Fruit fly (Drosophila melanogaster) Kc167 (cell line): Measurements from ENCODE around the gene CG17721.

Experiments
- insv ChIP-seq: fragments of >200 bp; optimal IDR thresholded peaks from 3 replicates; lab custom pipeline; 2018; ENCODE audit warnings: missing external identifiers
- psq ChIP-seq: fragments of >200 bp; optimal IDR thresholded peaks from 2 replicates; lab custom pipeline; 2017; ENCODE audit warnings: missing external identifiers
- ttk ChIP-seq: sonication (Bioruptor generic); optimal IDR thresholded peaks from 2 replicates; lab custom pipeline; 2017; ENCODE audit warnings: missing external identifiers

DNA sequence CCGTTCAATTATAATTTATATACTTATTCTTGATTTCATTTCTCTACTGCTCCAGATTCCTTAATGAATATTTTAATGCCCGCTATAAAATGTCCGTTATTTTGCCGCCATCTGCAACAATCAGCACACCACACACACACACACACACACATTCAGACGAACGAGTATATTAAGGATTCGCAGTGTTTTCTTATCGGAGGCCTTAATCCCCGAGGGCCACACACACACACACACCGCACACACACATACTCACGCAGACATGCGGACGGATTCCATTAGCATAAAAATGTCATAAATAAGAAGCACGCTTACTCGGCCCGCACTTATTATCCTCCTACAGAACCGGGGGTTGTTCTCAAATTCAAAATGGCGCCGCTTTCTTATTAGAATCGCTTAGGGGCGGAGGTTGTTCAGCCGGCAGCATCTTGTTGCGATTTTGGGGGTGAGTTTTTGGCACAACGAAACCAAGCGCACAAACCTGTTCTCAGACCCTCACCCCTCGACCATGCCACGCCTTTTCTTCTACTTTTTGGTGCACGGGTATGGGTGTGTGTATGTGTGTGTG, 26.1 kb downstream of the CG17721 start:
- TF ChIP-seq insv (lab: Kevin White, UChicago) (no peak), ttk (lab: Kevin White, UChicago) (no peak), psq (lab: Kevin White, UChicago) (no peak)
